Worm (Caenorhabditis elegans): ENCODE data around the gene C25G6.1.

Gene C25G6.1

ce11 chrX:1299849-1300248 lies 29.2 kb downstream of the C25G6.1 start, which contains the start of gene inso-1:
TSS of gene inso-1 (plus strand) at chrX:1300149.
- TF ChIP-seq F16B12.6 (tag; optimal IDR thresholded peaks at IDR 0.05): no peak
- TF ChIP-seq C34B4.2 (tag; optimal IDR thresholded peaks at IDR 0.05): no peak
- no peak for TF ChIP-seq ets-5 (GFP tag; IDR thresholded peaks at IDR 0.05)
- TF ChIP-seq irx-1 (tag; optimal IDR thresholded peaks at IDR 0.05): no peak
- TF ChIP-seq unc-98 (GFP tag; IDR thresholded peaks at IDR 0.05): no peak
- no peak for TF ChIP-seq xbp-1 (tag; optimal IDR thresholded peaks at IDR 0.05)
- peak; percentile 18 for TF ChIP-seq lin-14 (GFP tag; optimal IDR thresholded peaks at IDR 0.05)
- TF ChIP-seq fkh-8 (tag; optimal IDR thresholded peaks at IDR 0.05): peak; percentile 16

ce11 chrX:1302267-1302666 lies 31.6 kb downstream of the C25G6.1 start:
- TF ChIP-seq ceh-82 (tag; optimal IDR thresholded peaks at IDR 0.05): peak; percentile 55 to 90 (median 72)
- TF ChIP-seq nhr-90 (tag; optimal IDR thresholded peaks at IDR 0.05; ENCODE audit: poor library complexity): peak; percentile 26
- no peak for TF ChIP-seq unc-130 (tag; optimal IDR thresholded peaks at IDR 0.05)
- no peak for TF ChIP-seq Y116A8C.19 (tag; optimal IDR thresholded peaks at IDR 0.05; ENCODE audit: borderline replicate concordance)
- TF ChIP-seq unc-30 (tag; optimal IDR thresholded peaks at IDR 0.05): no peak
- TF ChIP-seq ceh-90 (tag; optimal IDR thresholded peaks at IDR 0.05): peak; percentile 25
- TF ChIP-seq mdl-1 (tag; optimal IDR thresholded peaks at IDR 0.05): peak in 1 of 2 experiments; percentile 60
- TF ChIP-seq lin-35 (GFP tag; optimal IDR thresholded peaks at IDR 0.05): peak; percentile 61 to 69
- peak in 1 of 2 experiments; percentile 24 for TF ChIP-seq egl-27 (tag; optimal IDR thresholded peaks at IDR 0.05)
- no peak for TF ChIP-seq vab-15 (tag; optimal IDR thresholded peaks at IDR 0.05)
- peak; percentile 40 to 64 (median 52) for TF ChIP-seq dpl-1 (GFP tag; optimal IDR thresholded peaks at IDR 0.05)
- TF ChIP-seq fos-1 (tag; optimal IDR thresholded peaks at IDR 0.05): peak; percentile 74
- TF ChIP-seq zip-4 (GFP tag; optimal IDR thresholded peaks at IDR 0.05): no peak
- TF ChIP-seq pax-3 (tag; optimal IDR thresholded peaks at IDR 0.05): no peak
- no peak for TF ChIP-seq mef-2 (tag; optimal IDR thresholded peaks at IDR 0.05)
- TF ChIP-seq nhr-76 (tag; optimal IDR thresholded peaks at IDR 0.05): no peak
- peak; percentile 68 for TF ChIP-seq tbx-2 (tag; optimal IDR thresholded peaks at IDR 0.05)
- TF ChIP-seq xbp-1 (tag; optimal IDR thresholded peaks at IDR 0.05): peak; percentile 57
- peak; percentile 59 for TF ChIP-seq nhr-19 (GFP tag; conservative IDR thresholded peaks at IDR 0.05)
- TF ChIP-seq grh-1 (GFP tag; IDR thresholded peaks at IDR 0.05): no peak
- peak; percentile 56 for TF ChIP-seq isw-1 (GFP tag; IDR thresholded peaks at IDR 0.05)
- TF ChIP-seq dsc-1 (tag; optimal IDR thresholded peaks at IDR 0.05): peak; percentile 71
- no peak for TF ChIP-seq alr-1 (tag; optimal IDR thresholded peaks at IDR 0.05; ENCODE audit: borderline replicate concordance)
- TF ChIP-seq efl-3 (GFP tag; optimal IDR thresholded peaks at IDR 0.05): no peak
- no peak for TF ChIP-seq unc-62 (GFP tag; optimal IDR thresholded peaks at IDR 0.05)
- TF ChIP-seq egl-13 (tag; optimal IDR thresholded peaks at IDR 0.05): peak; percentile 68
- TF ChIP-seq mab-9 (GFP tag; IDR thresholded peaks at IDR 0.05): 0 out of 2 replicates have a peak, but pooled peaks have one; percentile 31
- TF ChIP-seq unc-98 (GFP tag; IDR thresholded peaks at IDR 0.05): no peak; the same call in 1 of the 2 replicates
- TF ChIP-seq rnt-1 (tag; optimal IDR thresholded peaks at IDR 0.05): peak; percentile 92
- TF ChIP-seq lir-3 (tag; optimal IDR thresholded peaks at IDR 0.05; ENCODE audit: poor library complexity): peak; percentile 74
- TF ChIP-seq ces-1 (GFP tag; optimal IDR thresholded peaks at IDR 0.05): no peak
- no peak for TF ChIP-seq pag-3 (tag; optimal IDR thresholded peaks at IDR 0.05; ENCODE audit: borderline replicate concordance, insufficient read depth)
- TF ChIP-seq ztf-4 (tag; optimal IDR thresholded peaks at IDR 0.05): peak; percentile 28
- TF ChIP-seq fkh-4 (tag; optimal IDR thresholded peaks at IDR 0.05; ENCODE audit: borderline replicate concordance): peak; percentile 33
- no peak for TF ChIP-seq sptf-1 (tag; optimal IDR thresholded peaks at IDR 0.05)
- no peak for TF ChIP-seq lin-39 (tag; optimal IDR thresholded peaks at IDR 0.05)
- TF ChIP-seq skn-1 (tag; optimal IDR thresholded peaks at IDR 0.05): peak; percentile 92
- TF ChIP-seq C04F5.9 (tag; optimal IDR thresholded peaks at IDR 0.05): peak; percentile 24
- no peak for TF ChIP-seq sox-4 (tag; optimal IDR thresholded peaks at IDR 0.05)
- peak; percentile 19 for TF ChIP-seq sup-37 (GFP tag; optimal IDR thresholded peaks at IDR 0.05)
- 0 out of 2 replicates have a peak, but pooled peaks have one; percentile 53 for TF ChIP-seq ets-5 (GFP tag; IDR thresholded peaks at IDR 0.05)
- TF ChIP-seq nhr-12 (tag; optimal IDR thresholded peaks at IDR 0.05): no peak
- peak; percentile 64 for TF ChIP-seq C16A3.4 (tag; optimal IDR thresholded peaks at IDR 0.05)
- peak; percentile 47 for TF ChIP-seq mep-1 (tag; optimal IDR thresholded peaks at IDR 0.05)
